Fruit fly (Drosophila melanogaster): ENCODE measurements around the gene CG3777.

- TF ChIP-seq CG6276 (GFP tag; optimal IDR thresholded peaks at IDR 0.05) = no peak
- TF ChIP-seq CG1621 (tag; optimal IDR thresholded peaks at IDR 0.05) = no peak
- no peak for TF ChIP-seq CG16779 (tag; optimal IDR thresholded peaks at IDR 0.05)
- no peak for TF ChIP-seq fkh (GFP tag; optimal IDR thresholded peaks at IDR 0.05)
- no peak for TF ChIP-seq CG6808 (GFP tag; optimal IDR thresholded peaks at IDR 0.05)
- TF ChIP-seq CG10669 (GFP tag; optimal IDR thresholded peaks at IDR 0.05) = no peak
These were observed 13.8 kb upstream of the CG3777 start for dm6 chrX:265692-266091.
